Worm (Caenorhabditis elegans) whole organism, late embryonic: ENCODE data around the gene K07F5.15.

Source experiments
- ama-1 ChIP-seq: fragments of 150-350 bp; optimal IDR thresholded peaks from 2 replicates; lab custom pipeline; 2014
- ceh-24 ChIP-seq: sonication (generic microtip); optimal IDR thresholded peaks from 2 replicates; lab custom pipeline; 2016; ENCODE audit warnings: mild to moderate bottlenecking, missing genetic modification characterization, missing compliant biosample characterization
- ceh-30 ChIP-seq: fragments of 150-350 bp; optimal IDR thresholded peaks from 2 replicates; lab custom pipeline; 2014; ENCODE audit warnings: missing biosample characterization, missing genetic modification characterization
- ceh-48 ChIP-seq: sonication (generic microtip); optimal IDR thresholded peaks from 2 replicates; lab custom pipeline; 2016; ENCODE audit warnings: missing genetic modification characterization, inconsistent platforms, missing compliant biosample characterization
- ceh-6 ChIP-seq: fragments of 200-800 bp; sonication (Bioruptor generic); optimal IDR thresholded peaks from 2 replicates; lab custom pipeline; 2018; ENCODE audit warnings: mild to moderate bottlenecking, missing genetic modification characterization, missing compliant biosample characterization
- fkh-10 ChIP-seq: fragments of 150-350 bp; optimal IDR thresholded peaks from 2 replicates; lab custom pipeline; 2014; ENCODE audit warnings: missing biosample characterization, missing genetic modification reagents, missing genetic modification characterization
- nhr-11 ChIP-seq: fragments of 150-350 bp; optimal IDR thresholded peaks from 2 replicates; lab custom pipeline; 2014; ENCODE audit warnings: missing biosample characterization, missing genetic modification characterization
- nhr-232 ChIP-seq: sonication (generic microtip); optimal IDR thresholded peaks from 2 replicates; lab custom pipeline; 2016; ENCODE audit warnings: missing genetic modification characterization, missing compliant biosample characterization
- pat-9 ChIP-seq: fragments of 200-800 bp; sonication (Bioruptor generic); optimal IDR thresholded peaks from 2 replicates; lab custom pipeline; 2018; ENCODE audit warnings: mild to moderate bottlenecking, missing genetic modification characterization, moderate library complexity, missing compliant biosample characterization
- pha-4 ChIP-seq: fragments of 150-350 bp; optimal IDR thresholded peaks from 2 replicates; lab custom pipeline; 2018; ENCODE audit warnings: missing biosample characterization, missing genetic modification reagents, missing genetic modification characterization
- sox-4 ChIP-seq: sonication (generic microtip); optimal IDR thresholded peaks from 2 replicates; lab custom pipeline; 2017; ENCODE audit warnings: mild to moderate bottlenecking, missing genetic modification characterization, inconsistent platforms, missing compliant biosample characterization
- unc-86 ChIP-seq: sonication (generic microtip); optimal IDR thresholded peaks from 2 replicates; lab custom pipeline; 2016; ENCODE audit warnings: missing genetic modification characterization, missing compliant biosample characterization

DNA sequence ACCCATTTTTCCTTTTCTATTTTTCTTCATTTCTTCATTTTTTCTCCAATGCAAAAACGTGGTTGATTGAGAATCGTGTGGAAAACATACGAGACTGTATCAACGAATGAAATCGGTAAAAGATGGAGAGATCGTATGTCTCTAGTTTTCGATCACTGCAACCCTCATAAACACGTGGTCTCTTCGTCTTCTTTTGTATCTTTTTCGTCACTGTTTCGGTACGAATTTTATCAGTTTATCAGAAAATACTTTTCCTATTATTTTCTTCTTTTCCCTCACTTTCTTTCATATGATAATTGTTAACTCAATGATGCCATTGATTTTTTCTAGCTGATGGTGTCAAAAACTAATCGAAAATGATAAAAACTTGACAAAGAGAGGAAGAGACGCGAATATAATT, 10.8 kb downstream of the K07F5.15 start:
- no peak for TF ChIP-seq pha-4 (tag; lab: Kevin White, UChicago)
- no peak for TF ChIP-seq nhr-232
- no peak for TF ChIP-seq fkh-10 (GFP tag; lab: Kevin White, UChicago)
- TF ChIP-seq pat-9 (tag; lab: Kevin White, UChicago): no peak
- no peak for TF ChIP-seq unc-86
- TF ChIP-seq ceh-6 (GFP tag; lab: Kevin White, UChicago): no peak
- TF ChIP-seq ceh-24 (tag; lab: Kevin White, UChicago): no peak
- no peak for TF ChIP-seq sox-4
- no peak for TF ChIP-seq ama-1 (lab: Kevin White, UChicago)
- TF ChIP-seq ceh-30 (tag; lab: Kevin White, UChicago): no peak
- no peak for TF ChIP-seq nhr-11 (tag; lab: Kevin White, UChicago)
- no peak for TF ChIP-seq ceh-48 (tag; lab: Kevin White, UChicago)
